Worm (Caenorhabditis elegans) whole organism, midembryonic: ENCODE data around the gene dnj-19.
"Not testable (repeated sequence)": the region's sequence is repeated elsewhere in the genome, so short reads cannot be mapped to it uniquely, and the experiment has no call there.

Experiments used
- T22C8.4 ChIP-seq: fragments of 200-800 bp; sonication (Bioruptor generic); IDR thresholded peaks from 2 replicates; pipeline ENCODE4 v1.3.6; 2022; ENCODE audit warnings: missing genetic modification characterization, missing compliant biosample characterization
- cog-1 ChIP-seq: sonication (generic microtip); optimal IDR thresholded peaks from 2 replicates; lab custom pipeline; 2016; ENCODE audit warnings: missing genetic modification characterization, missing compliant biosample characterization
- flt-1 ChIP-seq: fragments of 200-800 bp; sonication (Bioruptor generic); IDR thresholded peaks from 2 replicates; pipeline ENCODE4 v1.3.6; 2022; ENCODE audit warnings: missing genetic modification characterization, missing compliant biosample characterization
- klf-2 ChIP-seq: fragments of 200-800 bp; sonication (Bioruptor generic); conservative IDR thresholded peaks from 2 replicates; pipeline ENCODE4 v1.3.6; 2022; ENCODE audit warnings: missing genetic modification reagents, missing genetic modification characterization, missing compliant biosample characterization
- med-1 ChIP-seq: sonication (generic microtip); optimal IDR thresholded peaks from 2 replicates; lab custom pipeline; 2017; ENCODE audit warnings: missing genetic modification characterization, mild to moderate bottlenecking, missing compliant biosample characterization, antibody characterized with exemption, missing genetic modification reagents; ENCODE audit not compliant: insufficient read depth
- ref-1 ChIP-seq: fragments of 200-800 bp; sonication (Bioruptor generic); conservative IDR thresholded peaks from 2 replicates; pipeline ENCODE4 v1.3.6; 2022; ENCODE audit warnings: missing genetic modification reagents, missing genetic modification characterization, missing compliant biosample characterization
- tab-1 ChIP-seq: fragments of 200-800 bp; sonication (Bioruptor generic); IDR thresholded peaks from 2 replicates; pipeline ENCODE4 v1.3.6; 2022; ENCODE audit warnings: missing genetic modification characterization, missing compliant biosample characterization
- ztf-23 ChIP-seq: fragments of 200-800 bp; sonication (Bioruptor generic); IDR thresholded peaks from 2 replicates; pipeline ENCODE4 v1.3.6; 2022; ENCODE audit warnings: missing genetic modification reagents, missing genetic modification characterization, missing compliant biosample characterization
- ztf-29 ChIP-seq: fragments of 200-800 bp; sonication (Bioruptor generic); IDR thresholded peaks from 2 replicates; pipeline ENCODE4 v1.3.6; 2022; ENCODE audit warnings: missing genetic modification reagents, missing genetic modification characterization, missing compliant biosample characterization

dnj-19 gene

DNA sequence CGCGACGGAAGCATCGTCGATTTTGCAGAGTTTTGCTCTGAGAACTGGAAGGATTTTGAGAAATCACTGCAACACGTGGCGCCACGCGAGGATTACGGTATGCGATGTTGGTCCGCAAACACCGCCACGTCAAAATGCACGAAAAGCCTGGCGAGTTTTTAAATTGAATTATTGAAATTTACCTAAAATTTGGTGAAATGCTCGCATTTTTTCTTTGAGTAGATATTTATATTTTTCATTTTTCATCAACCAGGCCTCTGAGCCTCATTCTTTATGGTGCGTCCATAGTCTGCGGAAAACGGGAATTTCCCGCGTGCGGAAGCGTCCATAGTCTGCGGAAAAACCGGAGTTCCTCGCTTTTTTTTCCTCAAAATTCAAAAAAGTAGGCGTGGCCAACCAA is 33.7 kb downstream of the dnj-19 start, which contains the start of gene ZC317.7:
Gene ZC317.7 (minus strand): TSS at position 101 of the 400 bp plus-strand sequence.
- TF ChIP-seq flt-1; tab-1; ref-1 (GFP tag; lab: Robert Waterston, UW): not testable (repeated sequence)

DNA sequence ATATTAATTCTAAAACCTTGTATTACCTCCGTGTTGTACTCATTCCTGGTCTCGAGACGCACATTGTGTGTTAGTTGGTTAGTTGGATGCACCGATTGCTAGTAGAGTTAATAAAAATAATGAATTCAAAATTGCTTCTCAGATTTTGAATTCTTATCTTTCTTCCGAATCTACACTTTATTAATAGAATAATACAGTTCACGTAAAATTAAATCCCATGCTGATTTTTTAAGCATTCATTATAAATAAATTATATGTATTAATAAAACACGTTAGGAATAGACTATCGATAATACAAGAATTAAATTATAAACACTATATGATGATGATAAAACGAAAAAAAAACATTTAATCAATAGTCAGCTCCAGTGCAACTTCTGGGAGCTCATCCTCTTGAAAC is 36.2 kb downstream of the dnj-19 start, which contains the start of gene ZC317.6:
Gene ZC317.6 (minus strand): TSS at position 101 of the 400 bp plus-strand sequence.
- TF ChIP-seq T22C8.4; tab-1; ref-1 (GFP tag; lab: Robert Waterston, UW): not testable (repeated sequence)

DNA sequence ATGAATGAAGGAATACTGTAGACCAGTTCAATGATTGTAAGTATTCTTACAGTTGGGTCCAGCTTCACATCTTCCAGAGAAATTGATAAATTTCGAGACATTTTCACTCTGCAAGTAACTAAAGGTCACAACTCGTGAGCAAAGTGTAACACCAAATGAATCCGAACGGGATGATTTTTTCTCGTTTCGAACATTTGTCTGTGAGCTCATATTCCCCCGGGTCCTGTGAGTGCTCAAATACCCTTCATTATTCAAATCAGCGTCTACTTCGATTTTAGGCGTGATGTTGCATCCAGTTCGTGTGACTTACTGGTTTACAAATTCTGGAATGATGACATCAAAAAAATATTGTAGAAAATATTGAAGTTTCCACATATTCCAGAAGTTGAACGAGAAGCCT is 39.3 kb downstream of the dnj-19 start, which contains the start of gene srg-68:
Gene srg-68 (minus strand): TSS at position 101 of the 400 bp plus-strand sequence.
- TF ChIP-seq ref-1 (GFP tag; lab: Robert Waterston, UW), result no peak
- TF ChIP-seq T22C8.4, result no peak
- no peak for TF ChIP-seq med-1
- TF ChIP-seq tab-1, result no peak
- TF ChIP-seq flt-1, result no peak
- no peak for TF ChIP-seq cog-1 (tag; lab: Kevin White, UChicago)

DNA sequence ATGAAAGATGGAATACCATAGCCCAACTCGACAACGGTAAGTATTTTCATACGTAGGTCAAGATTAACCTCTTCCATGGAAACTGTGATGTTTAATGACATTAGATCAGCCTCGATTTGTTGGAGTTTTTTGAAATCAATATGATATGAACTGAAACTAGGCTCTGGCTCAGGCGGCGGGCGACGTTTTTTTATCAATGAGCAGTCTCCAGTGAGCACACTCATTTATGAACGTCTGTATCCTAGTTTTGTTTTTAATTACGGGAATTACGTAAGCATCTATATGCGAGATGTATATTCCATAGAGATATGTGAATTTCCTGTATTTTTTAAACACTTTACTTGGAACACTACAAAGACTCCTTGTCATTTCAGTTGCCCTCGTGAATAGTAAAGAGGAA is 41.8 kb downstream of the dnj-19 start, which contains the start of gene srg-67:
Gene srg-67 (minus strand): TSS at position 101 of the 400 bp plus-strand sequence.
- TF ChIP-seq med-1 (no peak), flt-1 (no peak), ref-1 (GFP tag; lab: Robert Waterston, UW) (no peak), ztf-23 (GFP tag; lab: Robert Waterston, UW) (no peak)

DNA sequence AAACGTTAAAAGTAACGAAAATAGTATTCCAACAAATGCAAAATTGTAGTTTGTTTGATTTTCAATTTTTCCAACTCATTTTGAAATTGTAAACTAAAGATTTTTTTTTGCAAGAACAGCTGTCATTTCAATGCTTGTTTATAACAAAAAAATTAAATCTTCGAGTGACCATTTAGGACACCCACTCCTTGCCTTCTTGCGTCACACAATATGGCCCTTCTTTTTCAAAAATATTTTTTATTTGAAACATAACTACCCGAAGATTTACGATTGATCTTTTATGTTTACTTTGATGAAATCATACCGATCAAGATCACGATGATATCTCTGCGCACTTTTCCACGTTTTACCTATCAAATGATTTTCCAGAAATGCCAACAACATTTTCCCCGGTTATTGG is 44.9 kb downstream of the dnj-19 start, which contains the start of gene ZC317.2:
Gene ZC317.2 (plus strand): TSS at position 301 of the 400 bp plus-strand sequence.
- TF ChIP-seq flt-1 (no peak), ref-1 (GFP tag; lab: Robert Waterston, UW) (no peak), med-1 (no peak), T22C8.4 (no peak), klf-2 (GFP tag; lab: Robert Waterston, UW) (no peak), tab-1 (no peak), cog-1 (tag; lab: Kevin White, UChicago) (no peak), ztf-23 (GFP tag; lab: Robert Waterston, UW) (no peak), ztf-29 (GFP tag; lab: Robert Waterston, UW) (no peak)

DNA sequence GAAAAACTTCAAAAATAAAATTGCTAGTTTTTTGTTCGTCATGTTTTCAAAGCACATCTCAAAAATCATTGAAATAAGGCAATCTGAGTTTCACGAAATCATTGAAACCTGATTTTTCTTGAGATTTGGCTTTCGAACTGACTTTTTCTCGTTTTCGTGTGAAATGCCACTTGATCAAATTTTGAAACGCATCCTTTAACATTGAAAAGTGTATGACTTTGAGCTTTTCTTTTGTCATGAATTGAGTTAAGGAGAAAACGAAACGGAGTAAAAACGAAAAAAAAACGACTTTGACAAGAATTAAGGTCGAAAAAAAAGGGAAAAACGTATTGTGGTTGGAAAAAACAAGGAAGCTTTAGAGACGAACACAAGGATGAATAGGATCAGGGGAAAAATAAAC is 49.7 kb downstream of the dnj-19 start:
- TF ChIP-seq tab-1 (no peak), ztf-29 (GFP tag; lab: Robert Waterston, UW) (no peak), ref-1 (GFP tag; lab: Robert Waterston, UW) (no peak), klf-2 (GFP tag; lab: Robert Waterston, UW) (no peak), ztf-23 (GFP tag; lab: Robert Waterston, UW) (no peak), flt-1 (no peak), med-1 (no peak), cog-1 (tag; lab: Kevin White, UChicago) (no peak), T22C8.4 (no peak)

DNA sequence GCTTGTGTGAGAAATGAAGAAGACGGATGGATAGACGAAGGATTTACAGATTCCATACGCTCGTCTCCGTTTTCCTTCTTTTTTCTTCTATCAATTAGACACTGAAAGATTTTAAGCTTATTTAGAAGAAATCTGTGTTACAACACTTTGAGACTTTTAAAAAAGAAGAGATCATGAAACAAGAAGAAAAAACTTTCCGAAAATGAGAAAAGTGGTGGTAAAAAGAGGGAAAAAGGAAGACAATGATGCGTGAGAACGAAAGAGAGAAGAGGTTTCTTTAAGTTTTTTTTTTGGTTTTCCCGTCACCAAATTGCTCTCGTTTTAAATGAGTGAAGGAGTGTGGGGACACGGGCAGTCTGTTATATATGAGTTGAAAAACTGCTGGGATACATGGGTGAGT is 51.0 kb downstream of the dnj-19 start, which contains the start of gene glc-3:
Gene glc-3 (minus strand): TSS at position 101 of the 400 bp plus-strand sequence.
- TF ChIP-seq T22C8.4 (no peak), flt-1 (no peak), tab-1 (no peak)
